Worm (Caenorhabditis elegans): ENCODE measurements around the gene F15H10.9.

DNA sequence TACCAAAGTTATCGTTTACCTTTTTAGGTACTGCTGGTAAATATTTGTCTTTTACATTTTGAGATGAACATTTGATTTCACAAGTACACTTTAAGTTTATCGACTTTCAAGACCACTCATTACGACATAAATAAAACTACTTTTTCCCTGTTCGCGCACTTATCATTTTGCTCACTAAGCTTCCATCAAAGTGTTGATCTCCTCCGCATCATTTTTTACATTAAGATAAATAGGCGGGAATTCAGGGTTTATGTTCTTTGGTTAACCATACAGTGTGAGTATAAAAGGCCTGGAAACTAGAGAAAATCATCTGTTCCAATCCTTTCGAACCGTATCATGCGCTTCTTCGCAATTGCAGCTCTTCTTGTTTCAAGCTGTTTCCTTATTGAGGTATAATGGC, 32.4 kb downstream of the F15H10.9 start, which contains the start of gene pqn-2:
- TF ChIP-seq ama-1 (optimal IDR thresholded peaks at IDR 0.05) (no peak), fkh-10 (GFP tag; optimal IDR thresholded peaks at IDR 0.05) (no peak), pax-3 (tag; optimal IDR thresholded peaks at IDR 0.05) (no peak), mef-2 (tag; optimal IDR thresholded peaks at IDR 0.05) (no peak), nhr-11 (tag; optimal IDR thresholded peaks at IDR 0.05) (no peak), snpc-4 (tag; optimal IDR thresholded peaks at IDR 0.05) (no peak), lin-14 (GFP tag; optimal IDR thresholded peaks at IDR 0.05) (no peak)
